Worm (Caenorhabditis elegans) whole organism, mixed stage, embryonic: ENCODE results near the gene hbl-1.

Experiments
- M03D4.4 ChIP-seq: sonication (generic microtip); optimal IDR thresholded peaks from 2 replicates; lab custom pipeline; 2017; ENCODE audit warnings: mild to moderate bottlenecking, missing genetic modification characterization, missing compliant biosample characterization
- bed-3 ChIP-seq: fragments of 200-800 bp; sonication (Bioruptor generic); optimal IDR thresholded peaks from 3 replicates; lab custom pipeline; 2018; ENCODE audit warnings: mild to moderate bottlenecking, missing genetic modification characterization, moderate library complexity, missing compliant biosample characterization
- blmp-1 ChIP-seq: fragments of 150-350 bp; optimal IDR thresholded peaks from 2 replicates; lab custom pipeline; 2014; ENCODE audit warnings: missing biosample characterization, missing genetic modification characterization
- ceh-39 ChIP-seq: fragments of 150-350 bp; optimal IDR thresholded peaks from 2 replicates; lab custom pipeline; 2014; ENCODE audit warnings: missing biosample characterization, missing genetic modification characterization
- ceh-43 ChIP-seq: fragments of 200-800 bp; sonication (Bioruptor generic); optimal IDR thresholded peaks from 2 replicates; lab custom pipeline; 2018; ENCODE audit warnings: mild to moderate bottlenecking, missing genetic modification characterization, moderate library complexity, missing compliant biosample characterization
- ceh-83 ChIP-seq: fragments of 200-800 bp; sonication (Bioruptor generic); optimal IDR thresholded peaks from 2 replicates; lab custom pipeline; 2018; ENCODE audit warnings: mild to moderate bottlenecking, missing genetic modification characterization, missing compliant biosample characterization
- ces-1 ChIP-seq: fragments of 150-350 bp; optimal IDR thresholded peaks from 2 replicates; lab custom pipeline; 2014; ENCODE audit warnings: missing biosample characterization, missing genetic modification reagents, missing genetic modification characterization
- cnd-1 ChIP-seq: fragments of 200-800 bp; sonication (Bioruptor generic); optimal IDR thresholded peaks from 2 replicates; lab custom pipeline; 2018; ENCODE audit warnings: mild to moderate bottlenecking, missing genetic modification characterization, missing compliant biosample characterization
- drap-1 ChIP-seq: fragments of 200-800 bp; sonication (Bioruptor generic); optimal IDR thresholded peaks from 3 replicates; lab custom pipeline; 2018; ENCODE audit warnings: mild to moderate bottlenecking, missing genetic modification characterization, missing compliant biosample characterization
- elt-1 ChIP-seq: sonication (generic microtip); optimal IDR thresholded peaks from 2 replicates; lab custom pipeline; 2017; ENCODE audit warnings: missing genetic modification characterization, mild to moderate bottlenecking, missing compliant biosample characterization, antibody characterized with exemption, moderate library complexity, borderline replicate concordance; ENCODE audit not compliant: insufficient read depth
- elt-3 ChIP-seq: fragments of 150-350 bp; optimal IDR thresholded peaks from 2 replicates; lab custom pipeline; 2014; ENCODE audit warnings: missing biosample characterization, missing genetic modification characterization
- flh-1 ChIP-seq: fragments of 200-800 bp; sonication (Bioruptor generic); optimal IDR thresholded peaks from 2 replicates; lab custom pipeline; 2018; ENCODE audit warnings: mild to moderate bottlenecking, missing genetic modification characterization, moderate library complexity, missing compliant biosample characterization
- ham-2 ChIP-seq: fragments of 200-800 bp; sonication (Bioruptor generic); optimal IDR thresholded peaks from 2 replicates; lab custom pipeline; 2018; ENCODE audit warnings: mild to moderate bottlenecking, missing genetic modification characterization, missing compliant biosample characterization
- hlh-1 ChIP-seq: fragments of 150-350 bp; optimal IDR thresholded peaks from 2 replicates; lab custom pipeline; 2014; ENCODE audit warnings: missing biosample characterization, missing genetic modification reagents, missing genetic modification characterization
- lin-13 ChIP-seq: fragments of 150-350 bp; optimal IDR thresholded peaks from 2 replicates; lab custom pipeline; 2014; ENCODE audit warnings: missing biosample characterization, missing genetic modification characterization
- lin-32 ChIP-seq: fragments of 200-800 bp; sonication (Bioruptor generic); optimal IDR thresholded peaks from 2 replicates; lab custom pipeline; 2018; ENCODE audit warnings: mild to moderate bottlenecking, missing genetic modification characterization, missing compliant biosample characterization
- lsy-2 ChIP-seq: fragments of 150-350 bp; optimal IDR thresholded peaks from 2 replicates; lab custom pipeline; 2014; ENCODE audit warnings: missing biosample characterization, missing genetic modification characterization
- mab-5 ChIP-seq: fragments of 150-350 bp; optimal IDR thresholded peaks from 2 replicates; lab custom pipeline; 2014; ENCODE audit warnings: missing biosample characterization, missing genetic modification characterization
- mep-1 ChIP-seq: fragments of 150-350 bp; optimal IDR thresholded peaks from 2 replicates; lab custom pipeline; 2017; ENCODE audit warnings: missing biosample characterization, missing genetic modification reagents, missing genetic modification characterization, inconsistent platforms
- mls-2 ChIP-seq: sonication (generic microtip); optimal IDR thresholded peaks from 2 replicates; lab custom pipeline; 2016; ENCODE audit warnings: mild to moderate bottlenecking, missing genetic modification characterization, moderate library complexity, missing compliant biosample characterization
- nhr-12 ChIP-seq: fragments of 150-350 bp; optimal IDR thresholded peaks from 2 replicates; lab custom pipeline; 2014; ENCODE audit warnings: missing biosample characterization, missing genetic modification characterization
- nhr-2 ChIP-seq: fragments of 150-350 bp; optimal IDR thresholded peaks from 2 replicates; lab custom pipeline; 2014; ENCODE audit warnings: missing biosample characterization, missing genetic modification characterization
- nhr-237 ChIP-seq: fragments of 150-350 bp; optimal IDR thresholded peaks from 2 replicates; lab custom pipeline; 2014; ENCODE audit warnings: missing biosample characterization, missing genetic modification characterization
- nhr-28 ChIP-seq: fragments of 150-350 bp; optimal IDR thresholded peaks from 2 replicates; lab custom pipeline; 2014; ENCODE audit warnings: missing biosample characterization, missing genetic modification characterization
- nhr-76 ChIP-seq: sonication (generic microtip); optimal IDR thresholded peaks from 2 replicates; lab custom pipeline; 2017; ENCODE audit warnings: missing biosample characterization, missing genetic modification characterization
- pha-4 ChIP-seq: fragments of 150-350 bp; optimal IDR thresholded peaks from 2 replicates; lab custom pipeline; 2018; ENCODE audit warnings: missing biosample characterization, missing genetic modification reagents, missing genetic modification characterization
- sem-2 ChIP-seq: fragments of 200-800 bp; sonication (Bioruptor generic); optimal IDR thresholded peaks from 2 replicates; lab custom pipeline; 2018; ENCODE audit warnings: mild to moderate bottlenecking, missing genetic modification characterization, missing compliant biosample characterization
- snpc-4 ChIP-seq: fragments of 150-350 bp; optimal IDR thresholded peaks from 2 replicates; lab custom pipeline; 2014; ENCODE audit warnings: missing biosample characterization, missing genetic modification characterization
- sptf-1 ChIP-seq: sonication (generic microtip); optimal IDR thresholded peaks from 2 replicates; lab custom pipeline; 2017; ENCODE audit warnings: mild to moderate bottlenecking, missing genetic modification characterization, moderate library complexity, missing compliant biosample characterization
- tbx-8 ChIP-seq: fragments of 200-800 bp; sonication (Bioruptor generic); optimal IDR thresholded peaks from 2 replicates; lab custom pipeline; 2018; ENCODE audit warnings: mild to moderate bottlenecking, missing genetic modification characterization, moderate library complexity, missing compliant biosample characterization
- unc-120 ChIP-seq: sonication (generic microtip); optimal IDR thresholded peaks from 2 replicates; lab custom pipeline; 2017; ENCODE audit warnings: missing genetic modification characterization, missing compliant biosample characterization; ENCODE audit not compliant: poor library complexity, severe bottlenecking
- unc-39 ChIP-seq: fragments of 150-350 bp; optimal IDR thresholded peaks from 2 replicates; lab custom pipeline; 2014; ENCODE audit warnings: missing biosample characterization, missing genetic modification characterization
- unc-62 ChIP-seq: fragments of 150-350 bp; optimal IDR thresholded peaks from 2 replicates; lab custom pipeline; 2014; ENCODE audit warnings: missing biosample characterization, missing genetic modification reagents, missing genetic modification characterization
- zip-8 ChIP-seq: fragments of 150-350 bp; optimal IDR thresholded peaks from 2 replicates; lab custom pipeline; 2014; ENCODE audit warnings: missing biosample characterization, missing genetic modification characterization
- ztf-11 ChIP-seq: fragments of 150-350 bp; optimal IDR thresholded peaks from 2 replicates; lab custom pipeline; 2014; ENCODE audit warnings: missing biosample characterization, missing genetic modification characterization

The hbl-1 gene

DNA sequence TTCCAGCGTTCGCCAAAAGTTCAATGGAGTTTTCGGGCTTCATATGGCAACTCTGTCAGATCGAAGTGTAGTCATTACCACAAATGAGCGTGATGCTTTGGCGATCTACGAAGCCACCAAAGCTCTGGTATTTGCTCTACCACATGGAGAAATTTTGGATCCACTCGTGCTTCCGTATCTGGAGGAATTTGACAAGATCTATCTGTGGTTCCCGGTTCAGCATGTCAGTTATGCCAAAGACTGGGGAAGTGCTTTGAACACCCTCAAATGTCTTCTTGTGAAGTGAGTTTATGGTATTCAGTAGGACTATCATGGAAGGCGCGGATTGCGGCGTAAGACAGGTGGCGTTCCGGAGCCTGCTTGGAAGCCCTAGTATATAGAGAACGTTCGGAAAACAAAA, 27.5 kb upstream of the hbl-1 start:
- TF ChIP-seq ces-1 (no peak), ham-2 (no peak), nhr-28 (tag; lab: Kevin White, UChicago) (no peak), mab-5 (tag; lab: Kevin White, UChicago) (no peak), nhr-12 (tag; lab: Kevin White, UChicago) (no peak), drap-1 (GFP tag; lab: Kevin White, UChicago) (no peak), lsy-2 (tag; lab: Kevin White, UChicago) (no peak), blmp-1 (tag; lab: Kevin White, UChicago) (no peak), unc-39 (no peak), ztf-11 (no peak), hlh-1 (tag; lab: Kevin White, UChicago) (no peak), M03D4.4 (tag; lab: Kevin White, UChicago) (no peak), cnd-1 (tag; lab: Kevin White, UChicago) (no peak)

DNA sequence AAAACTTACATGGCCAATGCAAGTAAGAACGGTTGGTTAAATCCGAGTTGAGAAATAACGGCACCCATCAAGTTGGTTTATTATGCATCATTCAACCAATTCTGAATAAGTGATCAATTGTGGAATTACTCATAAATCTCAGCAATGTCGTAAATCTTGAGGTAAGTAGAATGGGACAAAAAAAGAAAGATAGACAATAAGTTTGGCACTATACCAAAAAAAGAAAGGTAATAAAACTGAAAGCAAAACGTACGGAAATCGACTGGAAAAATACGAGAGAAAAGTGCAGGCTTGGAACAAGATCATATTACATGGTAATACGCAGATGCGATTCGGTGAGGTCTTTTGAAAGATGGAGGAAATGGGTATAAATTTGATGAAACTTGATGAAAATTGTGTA, 23.3 kb upstream of the hbl-1 start, which contains the start of gene F46G11.4:
Gene F46G11.4, minus strand, starts transcription at position 101 of the 400 bp plus-strand sequence.
- TF ChIP-seq ztf-11 (no peak), nhr-12 (tag; lab: Kevin White, UChicago) (no peak), drap-1 (GFP tag; lab: Kevin White, UChicago) (no peak), nhr-28 (tag; lab: Kevin White, UChicago) (no peak), nhr-2 (tag; lab: Kevin White, UChicago) (no peak), ceh-83 (GFP tag; lab: Kevin White, UChicago) (no peak), mls-2 (tag; lab: Kevin White, UChicago) (no peak), bed-3 (GFP tag; lab: Kevin White, UChicago) (no peak), ces-1 (no peak), elt-3 (tag; lab: Kevin White, UChicago) (no peak), tbx-8 (GFP tag; lab: Kevin White, UChicago) (no peak), pha-4 (tag; lab: Kevin White, UChicago) (no peak), zip-8 (tag; lab: Kevin White, UChicago) (no peak), unc-39 (no peak), nhr-76 (tag; lab: Kevin White, UChicago) (no peak), elt-1 (tag; lab: Kevin White, UChicago) (no peak), ceh-43 (no peak), flh-1 (GFP tag; lab: Kevin White, UChicago) (no peak), M03D4.4 (tag; lab: Kevin White, UChicago) (no peak), sptf-1 (tag; lab: Kevin White, UChicago) (no peak)

- TF ChIP-seq ces-1 = peak; percentile 96
- TF ChIP-seq unc-62 (GFP tag; lab: Kevin White, UChicago) = peak; percentile 71
- no peak for TF ChIP-seq lin-32 (GFP tag; lab: Kevin White, UChicago)
- no peak for TF ChIP-seq lin-13 (tag; lab: Kevin White, UChicago)
- TF ChIP-seq pha-4 (tag; lab: Kevin White, UChicago) = no peak
These were observed 22.7 kb upstream of the hbl-1 start for ce11 chrX:5799229-5799628.

DNA sequence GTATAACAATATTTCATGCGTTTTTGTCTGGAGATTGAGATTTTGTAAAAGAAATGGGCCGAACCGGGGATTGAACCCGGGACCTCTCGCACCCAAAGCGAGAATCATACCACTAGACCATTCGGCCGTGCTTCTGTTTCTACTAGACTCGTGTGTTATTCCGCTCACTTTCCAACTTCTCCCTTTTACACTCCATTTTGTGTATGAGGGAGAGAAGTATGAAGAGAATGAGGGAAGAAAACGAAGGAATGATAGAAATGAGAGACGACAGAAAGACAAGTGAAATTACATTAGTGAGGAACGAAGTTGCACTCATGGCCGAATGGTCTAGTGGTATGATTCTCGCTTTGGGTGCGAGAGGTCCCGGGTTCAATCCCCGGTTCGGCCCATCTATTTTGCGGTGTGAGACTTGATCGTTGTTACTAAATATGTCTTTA, 20.8 kb upstream of the hbl-1 start:
- TF ChIP-seq ces-1 (peak; percentile 98), zip-8 (tag; lab: Kevin White, UChicago) (no peak), mab-5 (tag; lab: Kevin White, UChicago) (no peak), unc-62 (GFP tag; lab: Kevin White, UChicago) (peak; percentile 78), ceh-39 (tag; lab: Kevin White, UChicago) (no peak), nhr-237 (tag; lab: Kevin White, UChicago) (peak; percentile 86), lin-32 (GFP tag; lab: Kevin White, UChicago) (peak; percentile 87), ztf-11 (no peak), lin-13 (tag; lab: Kevin White, UChicago) (peak; percentile 34), hlh-1 (tag; lab: Kevin White, UChicago) (peak; percentile 65), mep-1 (peak; percentile 49), nhr-76 (tag; lab: Kevin White, UChicago) (no peak), ham-2 (peak; percentile 83), unc-39 (peak; percentile 28), snpc-4 (tag; lab: Kevin White, UChicago) (no peak), pha-4 (tag; lab: Kevin White, UChicago) (peak; percentile 33), tbx-8 (GFP tag; lab: Kevin White, UChicago) (peak; percentile 84), sptf-1 (tag; lab: Kevin White, UChicago) (peak; percentile 93), nhr-12 (tag; lab: Kevin White, UChicago) (peak; percentile 34), M03D4.4 (tag; lab: Kevin White, UChicago) (peak; percentile 91), ceh-83 (GFP tag; lab: Kevin White, UChicago) (peak; percentile 63), flh-1 (GFP tag; lab: Kevin White, UChicago) (peak; percentile 67), sem-2 (GFP tag; lab: Kevin White, UChicago) (peak; percentile 66), bed-3 (GFP tag; lab: Kevin White, UChicago) (peak; percentile 84), mls-2 (tag; lab: Kevin White, UChicago) (peak; percentile 89), ceh-43 (peak; percentile 72), unc-120 (peak; percentile 96), cnd-1 (tag; lab: Kevin White, UChicago) (peak; percentile 71), elt-3 (tag; lab: Kevin White, UChicago) (peak; percentile 57), nhr-2 (tag; lab: Kevin White, UChicago) (no peak), elt-1 (tag; lab: Kevin White, UChicago) (peak; percentile 23), lsy-2 (tag; lab: Kevin White, UChicago) (peak; percentile 50), blmp-1 (tag; lab: Kevin White, UChicago) (no peak), nhr-28 (tag; lab: Kevin White, UChicago) (peak; percentile 72), drap-1 (GFP tag; lab: Kevin White, UChicago) (peak; percentile 95)
